Worm (Caenorhabditis elegans) whole organism, late embryonic: Measurements from ENCODE around the gene Y53F4B.12.

Experiments
- C08G9.2 ChIP-seq: sonication (generic microtip); optimal IDR thresholded peaks from 2 replicates; lab custom pipeline; 2016; ENCODE audit warnings: mild to moderate bottlenecking, missing genetic modification characterization, moderate library complexity, missing compliant biosample characterization
- K02D7.2 ChIP-seq: sonication (generic microtip); optimal IDR thresholded peaks from 2 replicates; lab custom pipeline; 2017; ENCODE audit warnings: mild to moderate bottlenecking, missing genetic modification characterization, missing compliant biosample characterization
- K09A11.1 ChIP-seq: sonication (generic microtip); optimal IDR thresholded peaks from 2 replicates; lab custom pipeline; 2017; ENCODE audit warnings: antibody characterized with exemption, mild to moderate bottlenecking, missing genetic modification characterization, missing compliant biosample characterization; ENCODE audit not compliant: insufficient read depth
- Y22D7AL.16 ChIP-seq: sonication (generic microtip); optimal IDR thresholded peaks from 2 replicates; lab custom pipeline; 2016; ENCODE audit warnings: missing genetic modification characterization, missing compliant biosample characterization
- ama-1 ChIP-seq: fragments of 150-350 bp; optimal IDR thresholded peaks from 2 replicates; lab custom pipeline; 2014
- ceh-14 ChIP-seq: sonication (generic microtip); optimal IDR thresholded peaks from 2 replicates; lab custom pipeline; 2016; ENCODE audit warnings: missing genotype, missing genetic modification characterization, missing compliant biosample characterization
- ceh-18 ChIP-seq: sonication (generic microtip); optimal IDR thresholded peaks from 2 replicates; lab custom pipeline; 2016; ENCODE audit warnings: missing genetic modification characterization, missing compliant biosample characterization
- ceh-19 ChIP-seq: fragments of 200-800 bp; sonication (Bioruptor generic); optimal IDR thresholded peaks from 2 replicates; lab custom pipeline; 2018; ENCODE audit warnings: mild to moderate bottlenecking, missing genetic modification characterization, missing compliant biosample characterization
- ceh-2 ChIP-seq: sonication (generic microtip); optimal IDR thresholded peaks from 2 replicates; lab custom pipeline; 2016; ENCODE audit warnings: missing genotype, missing genetic modification characterization, missing compliant biosample characterization
- ceh-22 ChIP-seq: sonication (generic microtip); optimal IDR thresholded peaks from 2 replicates; lab custom pipeline; 2017; ENCODE audit warnings: missing biosample characterization, missing genetic modification characterization
- ceh-31 ChIP-seq: sonication (generic microtip); optimal IDR thresholded peaks from 2 replicates; lab custom pipeline; 2016; ENCODE audit warnings: missing genetic modification characterization, missing compliant biosample characterization
- ceh-34 ChIP-seq: sonication (generic microtip); optimal IDR thresholded peaks from 2 replicates; lab custom pipeline; 2016; ENCODE audit warnings: mild to moderate bottlenecking, missing genetic modification characterization, missing compliant biosample characterization
- dve-1 ChIP-seq: sonication (generic microtip); optimal IDR thresholded peaks from 2 replicates; lab custom pipeline; 2017; ENCODE audit warnings: antibody characterized with exemption, mild to moderate bottlenecking, missing genetic modification characterization, missing compliant biosample characterization
- elt-4 ChIP-seq: sonication (generic microtip); optimal IDR thresholded peaks from 2 replicates; lab custom pipeline; 2016; ENCODE audit warnings: missing genetic modification characterization, missing compliant biosample characterization
- ets-4 ChIP-seq: sonication (generic microtip); optimal IDR thresholded peaks from 2 replicates; lab custom pipeline; 2016; ENCODE audit warnings: missing genetic modification characterization, missing compliant biosample characterization
- fax-1 ChIP-seq: sonication (generic microtip); optimal IDR thresholded peaks from 2 replicates; lab custom pipeline; 2016; ENCODE audit warnings: missing genotype, missing genetic modification characterization, missing compliant biosample characterization
- fkh-10 ChIP-seq: fragments of 150-350 bp; optimal IDR thresholded peaks from 2 replicates; lab custom pipeline; 2014; ENCODE audit warnings: missing biosample characterization, missing genetic modification reagents, missing genetic modification characterization
- gmeb-2 ChIP-seq: sonication (generic microtip); optimal IDR thresholded peaks from 2 replicates; lab custom pipeline; 2016; ENCODE audit warnings: missing genetic modification characterization, inconsistent platforms, missing compliant biosample characterization
- hlh-13 ChIP-seq: fragments of 200-800 bp; sonication (Bioruptor generic); optimal IDR thresholded peaks from 2 replicates; lab custom pipeline; 2018; ENCODE audit warnings: mild to moderate bottlenecking, missing genetic modification characterization, missing compliant biosample characterization
- hlh-30 ChIP-seq: sonication (generic microtip); optimal IDR thresholded peaks from 2 replicates; lab custom pipeline; 2017; ENCODE audit warnings: antibody characterized with exemption, missing genetic modification characterization, missing compliant biosample characterization; ENCODE audit not compliant: insufficient read depth
- hlh-8 ChIP-seq: sonication (generic microtip); optimal IDR thresholded peaks from 2 replicates; lab custom pipeline; 2016; ENCODE audit warnings: missing genotype, missing genetic modification characterization, missing compliant biosample characterization
- madf-2 ChIP-seq: sonication (generic microtip); optimal IDR thresholded peaks from 2 replicates; lab custom pipeline; 2017; ENCODE audit warnings: missing genetic modification characterization, missing compliant biosample characterization
- mec-3 ChIP-seq: sonication (generic microtip); optimal IDR thresholded peaks from 2 replicates; lab custom pipeline; 2016; ENCODE audit warnings: borderline replicate concordance, missing genetic modification characterization, missing compliant biosample characterization
- nfya-1 ChIP-seq: sonication (generic microtip); optimal IDR thresholded peaks from 2 replicates; lab custom pipeline; 2017; ENCODE audit warnings: missing genetic modification characterization, mild to moderate bottlenecking, missing compliant biosample characterization, antibody characterized with exemption, moderate library complexity
- nhr-232 ChIP-seq: sonication (generic microtip); optimal IDR thresholded peaks from 2 replicates; lab custom pipeline; 2016; ENCODE audit warnings: missing genetic modification characterization, missing compliant biosample characterization
- odd-2 ChIP-seq: sonication (generic microtip); optimal IDR thresholded peaks from 2 replicates; lab custom pipeline; 2017; ENCODE audit warnings: antibody characterized with exemption, mild to moderate bottlenecking, missing genetic modification characterization, missing compliant biosample characterization
- pax-1 ChIP-seq: fragments of 150-350 bp; optimal IDR thresholded peaks from 2 replicates; lab custom pipeline; 2014; ENCODE audit warnings: missing biosample characterization, missing genetic modification characterization
- pqm-1 ChIP-seq: sonication (generic microtip); optimal IDR thresholded peaks from 2 replicates; lab custom pipeline; 2016; ENCODE audit warnings: missing genetic modification characterization, missing compliant biosample characterization
- pros-1 ChIP-seq: fragments of 150-350 bp; optimal IDR thresholded peaks from 2 replicates; lab custom pipeline; 2014; ENCODE audit warnings: missing biosample characterization, missing genetic modification reagents, missing genetic modification characterization
- sox-4 ChIP-seq: sonication (generic microtip); optimal IDR thresholded peaks from 2 replicates; lab custom pipeline; 2017; ENCODE audit warnings: mild to moderate bottlenecking, missing genetic modification characterization, inconsistent platforms, missing compliant biosample characterization
- tbx-7 ChIP-seq: sonication (generic microtip); optimal IDR thresholded peaks from 2 replicates; lab custom pipeline; 2016; ENCODE audit warnings: missing genotype, missing genetic modification characterization, missing compliant biosample characterization
- ttx-3 ChIP-seq: sonication (generic microtip); optimal IDR thresholded peaks from 2 replicates; lab custom pipeline; 2016; ENCODE audit warnings: missing genetic modification reagents, missing genetic modification characterization, missing compliant biosample characterization
- unc-55 ChIP-seq: sonication (generic microtip); optimal IDR thresholded peaks from 2 replicates; lab custom pipeline; 2017; ENCODE audit warnings: missing biosample characterization, missing genetic modification reagents, missing genetic modification characterization
- unc-86 ChIP-seq: sonication (generic microtip); optimal IDR thresholded peaks from 2 replicates; lab custom pipeline; 2016; ENCODE audit warnings: missing genetic modification characterization, missing compliant biosample characterization
- ztf-16 ChIP-seq: sonication (generic microtip); optimal IDR thresholded peaks from 2 replicates; lab custom pipeline; 2017; ENCODE audit warnings: missing genetic modification characterization, missing compliant biosample characterization

The Y53F4B.12 gene

DNA sequence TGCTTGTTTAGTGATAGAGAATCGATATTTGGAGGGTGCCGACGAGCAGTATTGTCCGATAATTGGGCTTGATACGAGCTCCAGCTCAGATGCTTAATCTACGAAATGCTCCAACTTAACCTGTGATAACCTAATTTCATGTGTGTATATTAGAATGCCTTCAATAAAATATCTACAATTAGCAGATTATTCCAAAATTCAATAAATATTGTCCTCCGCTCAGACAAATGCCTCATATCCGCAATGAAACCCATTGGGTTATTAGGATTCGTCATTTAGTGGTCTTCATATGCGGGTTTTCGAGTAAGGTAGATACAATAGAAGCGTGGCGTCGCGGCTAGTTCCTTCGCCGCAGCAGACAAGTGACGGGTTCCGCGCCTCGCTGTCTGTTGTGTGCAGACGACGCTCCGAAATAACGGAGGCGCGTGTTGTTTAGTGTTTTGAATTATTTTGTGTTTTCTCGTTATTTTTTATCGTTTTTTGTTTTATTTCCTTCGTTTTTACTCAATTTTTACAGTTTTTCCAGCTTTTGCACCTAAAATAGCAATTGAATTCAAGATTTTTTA, 6.7 kb downstream of the Y53F4B.12 start, which contains the start of gene cmtr-1 (continued):
- no peak for TF ChIP-seq tbx-7 (tag; lab: Kevin White, UChicago)
- peak; percentile 68 for TF ChIP-seq madf-2 (tag; lab: Kevin White, UChicago)
- no peak for TF ChIP-seq ceh-2 (tag; lab: Kevin White, UChicago)
- peak; percentile 63 for TF ChIP-seq pros-1 (tag; lab: Kevin White, UChicago)
- TF ChIP-seq unc-55 (GFP tag; lab: Kevin White, UChicago), result peak; percentile 62
- no peak for TF ChIP-seq hlh-8 (tag; lab: Kevin White, UChicago)
- TF ChIP-seq dve-1 (tag; lab: Kevin White, UChicago), result peak; percentile 78
- no peak for TF ChIP-seq ttx-3
- no peak for TF ChIP-seq hlh-13
- TF ChIP-seq pax-1 (tag; lab: Kevin White, UChicago), result peak; percentile 74
- TF ChIP-seq Y22D7AL.16 (tag; lab: Kevin White, UChicago), result peak; percentile 8
- TF ChIP-seq ceh-31 (tag; lab: Kevin White, UChicago), result peak; percentile 48
- no peak for TF ChIP-seq sox-4 (tag; lab: Kevin White, UChicago)
- no peak for TF ChIP-seq nhr-232 (tag; lab: Kevin White, UChicago)
- TF ChIP-seq nfya-1 (tag; lab: Kevin White, UChicago), result peak; percentile 78
- TF ChIP-seq K09A11.1 (tag; lab: Kevin White, UChicago), result peak; percentile 4
- TF ChIP-seq mec-3 (tag; lab: Kevin White, UChicago), result no peak
- TF ChIP-seq ceh-18 (tag; lab: Kevin White, UChicago), result peak; percentile 82
- TF ChIP-seq fkh-10 (GFP tag; lab: Kevin White, UChicago), result no peak
- peak; percentile 96 for TF ChIP-seq ztf-16 (tag; lab: Kevin White, UChicago)
- peak; percentile 14 for TF ChIP-seq C08G9.2 (tag; lab: Kevin White, UChicago)

DNA sequence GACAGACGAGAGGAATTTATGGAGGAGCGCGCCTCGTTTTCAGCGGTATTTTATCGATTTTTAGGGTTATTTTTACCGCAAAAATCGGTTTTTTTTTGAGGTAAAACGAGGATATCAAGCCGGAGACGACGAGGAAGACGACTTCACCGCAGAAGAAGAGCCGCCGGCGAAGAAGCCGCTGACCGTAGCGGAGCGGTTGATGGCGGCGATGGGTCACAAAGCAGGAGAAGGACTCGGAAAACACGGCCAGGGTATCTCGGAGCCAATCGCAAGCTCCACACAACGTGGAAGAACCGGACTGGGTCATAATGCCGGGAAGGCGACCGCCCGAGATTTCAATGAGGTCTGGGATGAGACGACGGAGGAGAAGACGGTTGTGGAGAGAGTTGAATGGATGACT, 7.4 kb downstream of the Y53F4B.12 start:
- no peak for TF ChIP-seq dve-1 (tag; lab: Kevin White, UChicago)
- no peak for TF ChIP-seq nhr-232 (tag; lab: Kevin White, UChicago)
- TF ChIP-seq ceh-14 (tag; lab: Kevin White, UChicago), result no peak
- no peak for TF ChIP-seq fax-1 (tag; lab: Kevin White, UChicago)
- no peak for TF ChIP-seq ceh-19 (GFP tag; lab: Kevin White, UChicago)
- no peak for TF ChIP-seq ama-1
- no peak for TF ChIP-seq ceh-22 (tag; lab: Kevin White, UChicago)

DNA sequence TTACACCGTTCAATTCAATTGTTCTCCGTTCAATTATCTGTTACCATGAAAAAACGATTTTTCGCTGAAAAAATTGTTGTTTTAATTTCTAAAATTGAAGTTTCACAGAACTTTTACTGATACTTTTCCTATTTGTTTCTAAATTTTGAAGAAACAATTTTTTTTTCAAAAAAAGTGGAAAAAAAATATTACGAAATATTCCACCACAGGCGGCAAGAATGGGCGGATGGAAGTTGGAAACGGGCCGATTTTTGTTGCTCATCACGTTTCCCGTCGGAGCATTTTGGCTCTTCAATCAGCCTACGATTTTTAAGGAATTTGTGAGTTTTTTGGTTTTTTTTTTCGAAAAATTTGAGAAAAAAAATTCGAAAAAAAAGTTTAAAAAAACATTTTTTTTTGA, 18.8 kb downstream of the Y53F4B.12 start, which contains the start of gene Y53F4B.14:
Gene Y53F4B.14 (plus strand): TSS at position 210 of the 400 bp plus-strand sequence.
- TF ChIP-seq pqm-1 (tag; lab: Kevin White, UChicago) (no peak), ama-1 (no peak), ceh-34 (tag; lab: Kevin White, UChicago) (no peak), ceh-14 (tag; lab: Kevin White, UChicago) (no peak), gmeb-2 (tag; lab: Kevin White, UChicago) (no peak)
- TF ChIP-seq, all 69 proteins: peak for 0

DNA sequence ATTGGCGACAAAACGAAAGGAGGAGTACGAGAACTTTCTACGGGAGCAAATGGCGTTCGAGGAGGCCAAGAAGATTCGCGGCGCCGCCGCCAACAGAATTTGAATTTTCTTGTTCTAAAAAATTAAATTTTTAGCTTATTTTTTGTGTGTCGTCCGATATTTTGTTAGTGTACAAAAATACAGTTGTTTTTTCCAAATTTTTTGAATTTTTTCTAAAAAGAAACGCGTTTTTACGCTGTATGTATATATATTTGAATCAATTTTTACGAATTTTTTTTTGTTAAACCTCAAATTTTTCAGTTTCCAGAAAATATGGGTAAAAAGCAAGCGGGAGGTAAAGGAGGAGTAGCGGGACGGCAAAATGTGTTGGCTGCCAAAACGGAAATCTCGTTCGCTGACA, 20.1 kb downstream of the Y53F4B.12 start, which contains the start of gene trip-4:
Gene trip-4 (plus strand): TSS at position 301 of the 400 bp plus-strand sequence.
- TF ChIP-seq ceh-34 (tag; lab: Kevin White, UChicago) (no peak), ztf-16 (tag; lab: Kevin White, UChicago) (no peak), elt-4 (tag; lab: Kevin White, UChicago) (no peak), hlh-30 (tag; lab: Kevin White, UChicago) (no peak), ets-4 (tag; lab: Kevin White, UChicago) (no peak), C08G9.2 (tag; lab: Kevin White, UChicago) (no peak), odd-2 (tag; lab: Kevin White, UChicago) (no peak), fkh-10 (GFP tag; lab: Kevin White, UChicago) (no peak), unc-55 (GFP tag; lab: Kevin White, UChicago) (no peak), dve-1 (tag; lab: Kevin White, UChicago) (no peak), unc-86 (tag; lab: Kevin White, UChicago) (no peak), K02D7.2 (tag; lab: Kevin White, UChicago) (no peak)
